Worm (Caenorhabditis elegans) whole organism, L1 larva: ENCODE data around the gene K01D12.8.

Source experiments
- C04F5.9 ChIP-seq: sonication (generic microtip); optimal IDR thresholded peaks from 2 replicates; lab custom pipeline; 2016; ENCODE audit warnings: missing genetic modification characterization, missing compliant biosample characterization
- aha-1 ChIP-seq: fragments of 150-350 bp; optimal IDR thresholded peaks from 2 replicates; lab custom pipeline; 2014; ENCODE audit warnings: missing biosample characterization, missing genetic modification characterization
- aly-2 ChIP-seq: fragments of 150-350 bp; optimal IDR thresholded peaks from 2 replicates; lab custom pipeline; 2014; ENCODE audit warnings: missing biosample characterization, missing genetic modification characterization
- ceh-63 ChIP-seq: fragments of 200-800 bp; sonication (Bioruptor generic); optimal IDR thresholded peaks from 2 replicates; lab custom pipeline; 2018; ENCODE audit warnings: mild to moderate bottlenecking, missing genetic modification characterization, missing compliant biosample characterization
- ceh-82 ChIP-seq, 3 experiments: fragments of 150-350 bp in 1 of 3; sonication (generic microtip) in 2 of 3; optimal IDR thresholded peaks; 2 replicates each; lab custom pipeline; 2014 to 2017; ENCODE audit warnings: missing biosample characterization in 3 of 3, missing genetic modification characterization in 3 of 3
- ceh-88 ChIP-seq: fragments of 200-800 bp; sonication (Bioruptor generic); IDR thresholded peaks from 2 replicates; pipeline ENCODE4 v1.3.6; 2022; ENCODE audit warnings: missing genetic modification characterization, missing compliant biosample characterization
- dsc-1 ChIP-seq: sonication (generic microtip); optimal IDR thresholded peaks from 2 replicates; lab custom pipeline; 2016; ENCODE audit warnings: mild to moderate bottlenecking, missing genetic modification characterization, missing compliant biosample characterization
- efl-3 ChIP-seq: fragments of 200-800 bp; sonication (Bioruptor generic); optimal IDR thresholded peaks from 2 replicates; lab custom pipeline; 2018; ENCODE audit warnings: mild to moderate bottlenecking, missing genetic modification characterization, missing compliant biosample characterization
- elt-3 ChIP-seq, 6 experiments: fragments of 150-350 bp in 1 of 6; sonication (generic microtip); optimal IDR thresholded peaks; 2 replicates each; lab custom pipeline; 2017 to 2018; ENCODE audit warnings: missing biosample characterization in 6 of 6, missing genetic modification characterization in 6 of 6, inconsistent platforms in 1 of 6
- ets-5 ChIP-seq: fragments of 200-800 bp; sonication (Bioruptor generic); IDR thresholded peaks from 2 replicates; pipeline ENCODE4 v1.3.6; 2022; ENCODE audit warnings: missing genetic modification characterization, missing compliant biosample characterization
- fkh-10 ChIP-seq: sonication (generic microtip); optimal IDR thresholded peaks from 2 replicates; lab custom pipeline; 2017; ENCODE audit warnings: missing biosample characterization, missing genetic modification reagents, missing genetic modification characterization
- fkh-4 ChIP-seq: sonication (generic microtip); optimal IDR thresholded peaks from 2 replicates; lab custom pipeline; 2016; ENCODE audit warnings: missing compliant biosample characterization, missing genetic modification characterization, borderline replicate concordance
- grh-1 ChIP-seq: fragments of 200-800 bp; sonication (Bioruptor generic); IDR thresholded peaks from 2 replicates; pipeline ENCODE4 v1.3.6; 2022; ENCODE audit warnings: missing genetic modification reagents, missing genetic modification characterization, missing compliant biosample characterization
- hpl-2 ChIP-seq: fragments of 150-350 bp; optimal IDR thresholded peaks from 2 replicates; lab custom pipeline; 2014; ENCODE audit warnings: missing biosample characterization, missing genetic modification reagents, missing genetic modification characterization
- isw-1 ChIP-seq: fragments of 200-800 bp; sonication (Bioruptor generic); IDR thresholded peaks from 2 replicates; pipeline ENCODE4 v1.3.6; 2022; ENCODE audit warnings: missing genetic modification characterization, missing compliant biosample characterization
- jun-1 ChIP-seq: fragments of 150-350 bp; optimal IDR thresholded peaks from 2 replicates; lab custom pipeline; 2014; ENCODE audit warnings: missing biosample characterization, missing genetic modification reagents, missing genetic modification characterization
- lin-13 ChIP-seq: fragments of 150-350 bp; optimal IDR thresholded peaks from 2 replicates; lab custom pipeline; 2014; ENCODE audit warnings: missing biosample characterization, missing genetic modification reagents, missing genetic modification characterization
- lin-14 ChIP-seq: fragments of 200-800 bp; sonication (Bioruptor generic); optimal IDR thresholded peaks from 2 replicates; lab custom pipeline; 2018; ENCODE audit warnings: mild to moderate bottlenecking, missing genetic modification characterization, moderate library complexity, missing compliant biosample characterization
- lin-15B ChIP-seq: fragments of 150-350 bp; sonication (generic microtip); optimal IDR thresholded peaks from 3 replicates; lab custom pipeline; 2014; ENCODE audit warnings: missing biosample characterization, missing genetic modification characterization
- lin-35 ChIP-seq, 2 experiments: fragments of 150-350 bp; optimal IDR thresholded peaks; 2 replicates each; lab custom pipeline; 2014; ENCODE audit warnings: missing biosample characterization in 2 of 2, missing genetic modification characterization in 2 of 2, missing genetic modification reagents in 2 of 2
- lin-39 ChIP-seq: fragments of 150-350 bp; optimal IDR thresholded peaks from 2 replicates; lab custom pipeline; 2014; ENCODE audit warnings: missing biosample characterization, missing genetic modification reagents, missing genetic modification characterization
- mab-9 ChIP-seq: fragments of 200-800 bp; sonication (Bioruptor generic); IDR thresholded peaks from 2 replicates; pipeline ENCODE4 v1.3.6; 2022; ENCODE audit warnings: missing genetic modification reagents, missing genetic modification characterization, missing compliant biosample characterization
- mdl-1 ChIP-seq, 2 experiments: fragments of 150-350 bp; optimal IDR thresholded peaks; 2 replicates each; lab custom pipeline; 2014 to 2017; ENCODE audit warnings: missing biosample characterization in 2 of 2, missing genetic modification characterization in 2 of 2, inconsistent platforms in 1 of 2
- mef-2 ChIP-seq: fragments of 150-350 bp; optimal IDR thresholded peaks from 2 replicates; lab custom pipeline; 2014; ENCODE audit warnings: missing biosample characterization, missing genetic modification characterization
- mep-1 ChIP-seq: fragments of 150-350 bp; optimal IDR thresholded peaks from 2 replicates; lab custom pipeline; 2014; ENCODE audit warnings: missing biosample characterization, missing genetic modification characterization
- nhr-11 ChIP-seq: fragments of 150-350 bp; optimal IDR thresholded peaks from 2 replicates; lab custom pipeline; 2014; ENCODE audit warnings: missing biosample characterization, missing genetic modification characterization
- nhr-20 ChIP-seq: sonication (generic microtip); optimal IDR thresholded peaks from 2 replicates; lab custom pipeline; 2016; ENCODE audit warnings: mild to moderate bottlenecking, missing genetic modification characterization, missing compliant biosample characterization
- nhr-237 ChIP-seq: fragments of 150-350 bp; optimal IDR thresholded peaks from 2 replicates; lab custom pipeline; 2014; ENCODE audit warnings: missing biosample characterization, missing genetic modification characterization
- nhr-28 ChIP-seq: fragments of 150-350 bp; optimal IDR thresholded peaks from 2 replicates; lab custom pipeline; 2014; ENCODE audit warnings: missing biosample characterization, missing genetic modification characterization
- nhr-47 ChIP-seq: sonication (generic microtip); optimal IDR thresholded peaks from 2 replicates; lab custom pipeline; 2016; ENCODE audit warnings: mild to moderate bottlenecking, missing genetic modification characterization, moderate library complexity, missing compliant biosample characterization
- nhr-71 ChIP-seq: sonication (generic microtip); optimal IDR thresholded peaks from 2 replicates; lab custom pipeline; 2016; ENCODE audit warnings: mild to moderate bottlenecking, missing genetic modification characterization, moderate library complexity, missing compliant biosample characterization
- nhr-76 ChIP-seq: sonication (generic microtip); optimal IDR thresholded peaks from 2 replicates; lab custom pipeline; 2017; ENCODE audit warnings: missing biosample characterization, missing genetic modification characterization
- nhr-84 ChIP-seq: sonication (generic microtip); optimal IDR thresholded peaks from 2 replicates; lab custom pipeline; 2017; ENCODE audit warnings: missing biosample characterization, missing genetic modification characterization
- nhr-85 ChIP-seq: sonication (generic microtip); peaks from one replicate; lab custom pipeline; 2016; ENCODE audit warnings: missing genetic modification characterization, inconsistent platforms, missing compliant biosample characterization
- nhr-90 ChIP-seq: sonication (generic microtip); optimal IDR thresholded peaks from 2 replicates; lab custom pipeline; 2016; ENCODE audit warnings: mild to moderate bottlenecking, missing genetic modification characterization, missing compliant biosample characterization; ENCODE audit not compliant: poor library complexity
- pag-3 ChIP-seq: sonication (generic microtip); optimal IDR thresholded peaks from 2 replicates; lab custom pipeline; 2017; ENCODE audit warnings: missing genetic modification characterization, mild to moderate bottlenecking, missing compliant biosample characterization, antibody characterized with exemption, borderline replicate concordance; ENCODE audit not compliant: insufficient read depth
- rnt-1 ChIP-seq: sonication (generic microtip); optimal IDR thresholded peaks from 2 replicates; lab custom pipeline; 2016; ENCODE audit warnings: mild to moderate bottlenecking, missing genetic modification characterization, moderate library complexity, missing compliant biosample characterization
- skn-1 ChIP-seq: fragments of 150-350 bp; optimal IDR thresholded peaks from 2 replicates; lab custom pipeline; 2014; ENCODE audit warnings: missing biosample characterization, missing genetic modification characterization
- snpc-4 ChIP-seq: fragments of 150-350 bp; optimal IDR thresholded peaks from 2 replicates; lab custom pipeline; 2014; ENCODE audit warnings: missing biosample characterization, missing genetic modification characterization
- snu-23 ChIP-seq: sonication (generic microtip); optimal IDR thresholded peaks from 2 replicates; lab custom pipeline; 2016; ENCODE audit warnings: missing genetic modification characterization, missing compliant biosample characterization
- sox-4 ChIP-seq: sonication (generic microtip); optimal IDR thresholded peaks from 2 replicates; lab custom pipeline; 2016; ENCODE audit warnings: missing genetic modification characterization, missing compliant biosample characterization
- sptf-1 ChIP-seq: fragments of 150-350 bp; optimal IDR thresholded peaks from 2 replicates; lab custom pipeline; 2014; ENCODE audit warnings: missing biosample characterization, missing genetic modification characterization
- swsn-7 ChIP-seq: sonication (generic microtip); optimal IDR thresholded peaks from 2 replicates; lab custom pipeline; 2016; ENCODE audit warnings: missing genetic modification characterization, missing compliant biosample characterization
- tbx-2 ChIP-seq: sonication (generic microtip); optimal IDR thresholded peaks from 2 replicates; lab custom pipeline; 2016; ENCODE audit warnings: missing genetic modification characterization, missing compliant biosample characterization
- tlp-1 ChIP-seq: fragments of 150-350 bp; optimal IDR thresholded peaks from 2 replicates; lab custom pipeline; 2014; ENCODE audit warnings: missing biosample characterization, missing genetic modification characterization
- unc-30 ChIP-seq: sonication (generic microtip); optimal IDR thresholded peaks from 2 replicates; lab custom pipeline; 2017; ENCODE audit warnings: missing biosample characterization, missing genetic modification characterization
- unc-62 ChIP-seq: fragments of 150-350 bp; optimal IDR thresholded peaks from 2 replicates; lab custom pipeline; 2014; ENCODE audit warnings: missing biosample characterization, missing genetic modification reagents, missing genetic modification characterization
- unc-86 ChIP-seq: sonication (generic microtip); optimal IDR thresholded peaks from 2 replicates; lab custom pipeline; 2016; ENCODE audit warnings: missing genetic modification characterization, missing compliant biosample characterization
- unc-98 ChIP-seq: fragments of 200-800 bp; sonication (Bioruptor generic); IDR thresholded peaks from 2 replicates; pipeline ENCODE4 v1.3.6; 2022; ENCODE audit warnings: missing genetic modification characterization, missing compliant biosample characterization
- vab-15 ChIP-seq: sonication (generic microtip); optimal IDR thresholded peaks from 2 replicates; lab custom pipeline; 2017; ENCODE audit warnings: missing genotype, mild to moderate bottlenecking, missing genetic modification characterization, missing compliant biosample characterization
- zag-1 ChIP-seq: fragments of 150-350 bp; optimal IDR thresholded peaks from 2 replicates; lab custom pipeline; 2014; ENCODE audit warnings: missing biosample characterization, missing genetic modification characterization

Gene K01D12.8

ce11 chrV:12408525-12408924, 6.1 kb downstream of the K01D12.8 start, which contains the start of gene cdr-4:
Gene cdr-4 (minus strand): TSS chrV:12408625.
- TF ChIP-seq nhr-11: no peak
- no peak for TF ChIP-seq nhr-84
- no peak for TF ChIP-seq unc-86 (tag; lab: Kevin White, UChicago)
- no peak for TF ChIP-seq vab-15 (tag; lab: Kevin White, UChicago)
- TF ChIP-seq aly-2 (tag; lab: Kevin White, UChicago): no peak
- no peak for TF ChIP-seq tlp-1
- no peak for TF ChIP-seq fkh-10 (GFP tag; lab: Kevin White, UChicago)
- TF ChIP-seq zag-1 (tag; lab: Kevin White, UChicago): no peak
- TF ChIP-seq lin-13 (GFP tag; lab: Kevin White, UChicago): no peak
- TF ChIP-seq swsn-7 (tag; lab: Kevin White, UChicago): no peak
- no peak for TF ChIP-seq ceh-63
- no peak for TF ChIP-seq pag-3
- TF ChIP-seq grh-1 (GFP tag; lab: Robert Waterston, UW): no peak

- TF ChIP-seq unc-30 (no peak), zag-1 (tag; lab: Kevin White, UChicago) (no peak), nhr-20 (tag; lab: Kevin White, UChicago) (peak; percentile 45), jun-1 (tag; lab: Kevin White, UChicago) (no peak), rnt-1 (tag; lab: Kevin White, UChicago) (no peak), elt-3 (tag; optimal IDR thresholded peaks at IDR 0.05; lab: Kevin White, UChicago) (peak in 1 of 6 experiments; percentile 0), unc-86 (tag; lab: Kevin White, UChicago) (no peak), grh-1 (GFP tag; lab: Robert Waterston, UW) (no peak), unc-98 (GFP tag; lab: Robert Waterston, UW) (no peak), snpc-4 (tag; lab: Kevin White, UChicago) (no peak), efl-3 (GFP tag; lab: Kevin White, UChicago) (no peak), lin-15B (tag; lab: Kevin White, UChicago) (no peak), nhr-71 (tag; lab: Kevin White, UChicago) (peak; percentile 17), mef-2 (tag; lab: Kevin White, UChicago) (no peak), aly-2 (tag; lab: Kevin White, UChicago) (no peak), skn-1 (tag; lab: Kevin White, UChicago) (peak; percentile 85), hpl-2 (no peak), nhr-47 (no peak), unc-62 (GFP tag; lab: Kevin White, UChicago) (no peak), snu-23 (GFP tag; lab: Kevin White, UChicago) (peak; percentile 37), lin-35 (GFP tag; optimal IDR thresholded peaks at IDR 0.05; lab: Kevin White, UChicago) (peak in 1 of 2 experiments; percentile 3), ets-5 (GFP tag; lab: Robert Waterston, UW) (no peak), mep-1 (tag; lab: Kevin White, UChicago) (no peak), swsn-7 (tag; lab: Kevin White, UChicago) (no peak), lin-39 (no peak), fkh-10 (GFP tag; lab: Kevin White, UChicago) (no peak), mdl-1 (tag; optimal IDR thresholded peaks at IDR 0.05; lab: Kevin White, UChicago) (no peak), ceh-88 (GFP tag; lab: Robert Waterston, UW) (no peak), lin-14 (GFP tag; lab: Kevin White, UChicago) (peak; percentile 72), ceh-82 (tag; optimal IDR thresholded peaks at IDR 0.05; lab: Kevin White, UChicago) (peak in 1 of 3 experiments; percentile 12), fkh-4 (no peak), tlp-1 (no peak), nhr-76 (tag; lab: Kevin White, UChicago) (no peak), nhr-28 (tag; lab: Kevin White, UChicago) (peak; percentile 17), ceh-63 (no peak), sox-4 (tag; lab: Kevin White, UChicago) (no peak), aha-1 (no peak), mab-9 (GFP tag; lab: Robert Waterston, UW) (no peak), pag-3 (no peak), isw-1 (GFP tag; lab: Robert Waterston, UW) (no peak), nhr-237 (tag; lab: Kevin White, UChicago) (no peak), nhr-11 (no peak), sptf-1 (tag; lab: Kevin White, UChicago) (no peak), dsc-1 (no peak), C04F5.9 (no peak), nhr-90 (tag; lab: Kevin White, UChicago) (no peak), nhr-85 (peak; percentile 66), tbx-2 (tag; lab: Kevin White, UChicago) (no peak)
Observed at ce11 chrV:12408996-12409395, 6.5 kb downstream of the K01D12.8 start.
